Worm (Caenorhabditis elegans) whole organism, L1 larva: ENCODE measurements around the gene C27B7.9.

Experiments used
- Y116A8C.19 ChIP-seq: sonication (generic microtip); optimal IDR thresholded peaks from 2 replicates; lab custom pipeline; 2016; ENCODE audit warnings: missing compliant biosample characterization, missing genetic modification characterization, borderline replicate concordance
- nhr-90 ChIP-seq: sonication (generic microtip); optimal IDR thresholded peaks from 2 replicates; lab custom pipeline; 2016; ENCODE audit warnings: mild to moderate bottlenecking, missing genetic modification characterization, missing compliant biosample characterization; ENCODE audit not compliant: poor library complexity

- TF ChIP-seq Y116A8C.19 (tag; lab: Kevin White, UChicago) (no peak), nhr-90 (tag; lab: Kevin White, UChicago) (no peak)
Measured at ce11 chrIV:8924126-8924525, 8.2 kb upstream of the C27B7.9 start.
